Fruit fly (Drosophila melanogaster) whole organism, embryonic: ENCODE results near the gene CG46434.
A peak's percentile ranks its signal among the peaks of the same experiment; 100 is the strongest.

Experiments used
- BEAF-32 ChIP-seq: fragments of 200-800 bp; sonication (Bioruptor generic); optimal IDR thresholded peaks from 3 replicates; lab custom pipeline; 2017; ENCODE audit warnings: missing biosample characterization, missing genetic modification characterization, mild to moderate bottlenecking, moderate library complexity, missing genetic modification reagents
- Bgb ChIP-seq: fragments of 200-800 bp; sonication (Bioruptor generic); IDR thresholded peaks from 2 replicates; pipeline ENCODE4 v1.3.6; 2022; ENCODE audit warnings: missing biosample characterization, missing genetic modification characterization; ENCODE audit not compliant: partially characterized antibody
- CG10959 ChIP-seq: fragments of 200-800 bp; sonication (Bioruptor generic); IDR thresholded peaks from 2 replicates; pipeline ENCODE4 v1.3.6; 2022; ENCODE audit warnings: missing biosample characterization, missing genetic modification characterization
- CG11085 ChIP-seq: fragments of 200-800 bp; sonication (Bioruptor generic); IDR thresholded peaks from 2 replicates; pipeline ENCODE4 v1.3.6; 2022; ENCODE audit warnings: missing biosample characterization, missing genetic modification characterization
- CG11398 ChIP-seq: fragments of 200-800 bp; sonication (Bioruptor generic); optimal IDR thresholded peaks from 2 replicates; lab custom pipeline; 2016; ENCODE audit warnings: missing biosample characterization, missing genetic modification characterization
- CG11456 ChIP-seq: fragments of 200-800 bp; sonication (Bioruptor generic); IDR thresholded peaks from 3 replicates; pipeline ENCODE4 v1.3.6; 2022; ENCODE audit warnings: missing biosample characterization, missing genetic modification characterization
- CG12155 ChIP-seq: fragments of 200-800 bp; sonication (Bioruptor generic); optimal IDR thresholded peaks from 3 replicates; lab custom pipeline; 2016; ENCODE audit warnings: missing biosample characterization, missing genetic modification characterization
- CG13123 ChIP-seq: fragments of 200-800 bp; sonication (Bioruptor generic); optimal IDR thresholded peaks from 2 replicates; lab custom pipeline; 2016; ENCODE audit warnings: missing biosample characterization, missing genetic modification characterization
- CG13624 ChIP-seq: fragments of 200-800 bp; sonication (Bioruptor generic); optimal IDR thresholded peaks from 2 replicates; lab custom pipeline; 2016; ENCODE audit warnings: missing biosample characterization, missing genetic modification characterization
- CG1603 ChIP-seq: fragments of 200-800 bp; sonication (Bioruptor generic); optimal IDR thresholded peaks from 2 replicates; lab custom pipeline; 2019; ENCODE audit warnings: missing biosample characterization, mild to moderate bottlenecking, missing genetic modification characterization, moderate library complexity
- CG17186 ChIP-seq: fragments of 200-800 bp; sonication (Bioruptor generic); optimal IDR thresholded peaks from 3 replicates; lab custom pipeline; 2017; ENCODE audit warnings: missing biosample characterization, missing genetic modification reagents, missing genetic modification characterization
- CG32532 ChIP-seq: fragments of 200-800 bp; sonication (Bioruptor generic); IDR thresholded peaks from 2 replicates; pipeline ENCODE4 v1.3.6; 2022; ENCODE audit warnings: missing biosample characterization, missing genetic modification characterization
- CG33557 ChIP-seq: fragments of 200-800 bp; sonication (Bioruptor generic); optimal IDR thresholded peaks from 2 replicates; lab custom pipeline; 2019; ENCODE audit warnings: missing biosample characterization, mild to moderate bottlenecking, missing genetic modification characterization, moderate library complexity
- CG3407 ChIP-seq: fragments of 200-800 bp; sonication (Bioruptor generic); optimal IDR thresholded peaks from 2 replicates; lab custom pipeline; 2018; ENCODE audit warnings: missing biosample characterization, mild to moderate bottlenecking, missing genetic modification characterization
- CG3847 ChIP-seq: fragments of 200-800 bp; sonication (Bioruptor generic); IDR thresholded peaks from 2 replicates; pipeline ENCODE4 v1.3.6; 2022; ENCODE audit warnings: missing biosample characterization, missing genetic modification characterization
- CG42726 ChIP-seq: fragments of 200-800 bp; sonication (Bioruptor generic); IDR thresholded peaks from 2 replicates; pipeline ENCODE4 v1.3.6; 2022; ENCODE audit warnings: missing biosample characterization, missing genetic modification characterization; ENCODE audit not compliant: partially characterized antibody
- CG6765 ChIP-seq: fragments of 200-800 bp; sonication (Bioruptor generic); optimal IDR thresholded peaks from 3 replicates; lab custom pipeline; 2017; ENCODE audit warnings: missing biosample characterization, mild to moderate bottlenecking, missing genetic modification characterization
- CG6791 ChIP-seq: fragments of 200-800 bp; sonication (Bioruptor generic); IDR thresholded peaks from 3 replicates; pipeline ENCODE4 v1.3.6; 2022; ENCODE audit warnings: missing biosample characterization, missing genetic modification characterization; ENCODE audit not compliant: partially characterized antibody
- CG8281 ChIP-seq: fragments of 200-800 bp; sonication (Bioruptor generic); optimal IDR thresholded peaks from 2 replicates; lab custom pipeline; 2018; ENCODE audit warnings: missing biosample characterization, mild to moderate bottlenecking, missing genetic modification characterization, moderate library complexity
- CG8478 ChIP-seq: fragments of >200 bp; optimal IDR thresholded peaks from 2 replicates; lab custom pipeline; 2018
- CG8944 ChIP-seq: fragments of 200-800 bp; sonication (Bioruptor generic); optimal IDR thresholded peaks from 3 replicates; lab custom pipeline; 2016; ENCODE audit warnings: missing biosample characterization, missing genetic modification characterization
- CG9797 ChIP-seq: fragments of 200-800 bp; sonication (Bioruptor generic); optimal IDR thresholded peaks from 3 replicates; lab custom pipeline; 2018; ENCODE audit warnings: missing biosample characterization, mild to moderate bottlenecking, missing genetic modification characterization
- CHES-1-like ChIP-seq: fragments of 200-800 bp; sonication (Bioruptor generic); optimal IDR thresholded peaks from 2 replicates; lab custom pipeline; 2016; ENCODE audit warnings: missing biosample characterization, missing genetic modification characterization
- Camta ChIP-seq: fragments of 200-800 bp; sonication (Bioruptor generic); optimal IDR thresholded peaks from 2 replicates; lab custom pipeline; 2016; ENCODE audit warnings: missing biosample characterization, missing genetic modification characterization
- Ets65A ChIP-seq: fragments of 200-800 bp; sonication (Bioruptor generic); peaks from one replicate; lab custom pipeline; 2016; ENCODE audit warnings: missing biosample characterization, missing genetic modification characterization
- GATAe ChIP-seq: fragments of 200-800 bp; sonication (Bioruptor generic); conservative IDR thresholded peaks from 2 replicates; pipeline ENCODE4 v1.3.6; 2022; ENCODE audit warnings: missing biosample characterization, missing genetic modification characterization
- Gsc ChIP-seq: fragments of 200-800 bp; sonication (Bioruptor generic); IDR thresholded peaks from 2 replicates; pipeline ENCODE4 v1.3.6; 2022; ENCODE audit warnings: missing biosample characterization, missing genetic modification characterization
- Hmx ChIP-seq: fragments of 200-800 bp; sonication (Bioruptor generic); optimal IDR thresholded peaks from 2 replicates; lab custom pipeline; 2016; ENCODE audit warnings: missing biosample characterization, missing genetic modification characterization
- MESR4 ChIP-seq: fragments of 200-800 bp; sonication (Bioruptor generic); optimal IDR thresholded peaks from 2 replicates; lab custom pipeline; 2018; ENCODE audit warnings: missing biosample characterization, mild to moderate bottlenecking, missing genetic modification characterization, moderate library complexity
- Max ChIP-seq: fragments of 200-800 bp; sonication (Bioruptor generic); optimal IDR thresholded peaks from 2 replicates; lab custom pipeline; 2016; ENCODE audit warnings: missing biosample characterization, mild to moderate bottlenecking, missing genetic modification characterization
- Trl ChIP-seq, 3 experiments: fragments of >200 bp in 2 of 3; fragments of 200-800 bp in 1 of 3; sonication (Bioruptor generic) in 1 of 3; optimal IDR thresholded peaks; 2 replicates in 1 of 3; 3 replicates in 2 of 3; lab custom pipeline; 2016 to 2017; ENCODE audit warnings: missing biosample characterization in 1 of 3, missing genetic modification characterization in 1 of 3
- Xbp1 ChIP-seq: fragments of 200-800 bp; sonication (Bioruptor generic); optimal IDR thresholded peaks from 3 replicates; lab custom pipeline; 2016; ENCODE audit warnings: missing biosample characterization, mild to moderate bottlenecking, missing genetic modification characterization
- ab ChIP-seq: fragments of 200-800 bp; sonication (Bioruptor generic); optimal IDR thresholded peaks from 2 replicates; lab custom pipeline; 2016; ENCODE audit warnings: missing biosample characterization, missing genetic modification characterization
- al ChIP-seq: fragments of 200-800 bp; sonication (Bioruptor generic); IDR thresholded peaks from 2 replicates; pipeline ENCODE4 v1.3.6; 2022; ENCODE audit warnings: missing biosample characterization, missing genetic modification characterization
- amos ChIP-seq: fragments of 200-800 bp; sonication (Bioruptor generic); IDR thresholded peaks from 2 replicates; pipeline ENCODE4 v1.3.6; 2022; ENCODE audit warnings: missing biosample characterization, missing genetic modification characterization; ENCODE audit not compliant: partially characterized antibody
- ap ChIP-seq: fragments of 200-800 bp; sonication (Bioruptor generic); IDR thresholded peaks from 2 replicates; pipeline ENCODE4 v1.3.6; 2022; ENCODE audit warnings: missing biosample characterization, missing genetic modification characterization
- btn ChIP-seq: fragments of 200-800 bp; sonication (Bioruptor generic); optimal IDR thresholded peaks from 2 replicates; lab custom pipeline; 2016; ENCODE audit warnings: missing biosample characterization, missing genetic modification characterization
- cato ChIP-seq: fragments of 200-800 bp; sonication (Bioruptor generic); optimal IDR thresholded peaks from 2 replicates; lab custom pipeline; 2016; ENCODE audit warnings: missing biosample characterization, missing genetic modification characterization, borderline replicate concordance
- crc ChIP-seq: fragments of 200-800 bp; sonication (Bioruptor generic); optimal IDR thresholded peaks from 2 replicates; lab custom pipeline; 2016; ENCODE audit warnings: missing biosample characterization, missing genetic modification characterization
- crp ChIP-seq, 2 experiments: fragments of 200-800 bp; sonication (Bioruptor generic); optimal IDR thresholded peaks; 2 replicates in 1 of 2; 3 replicates in 1 of 2; lab custom pipeline; 2017; ENCODE audit warnings: missing biosample characterization in 2 of 2, missing genetic modification characterization in 2 of 2, mild to moderate bottlenecking in 1 of 2, moderate library complexity in 1 of 2
- eyg ChIP-seq: fragments of 200-800 bp; sonication (Bioruptor generic); optimal IDR thresholded peaks from 3 replicates; lab custom pipeline; 2016; ENCODE audit warnings: missing biosample characterization, missing genetic modification characterization
- ftz-f1 ChIP-seq: fragments of 200-800 bp; sonication (Bioruptor generic); optimal IDR thresholded peaks from 2 replicates; lab custom pipeline; 2016; ENCODE audit warnings: missing biosample characterization, missing genetic modification characterization
- gcm ChIP-seq: fragments of 200-800 bp; sonication (Bioruptor generic); optimal IDR thresholded peaks from 2 replicates; lab custom pipeline; 2019; ENCODE audit warnings: missing biosample characterization, mild to moderate bottlenecking, missing genetic modification characterization, moderate library complexity
- ham ChIP-seq: fragments of 200-800 bp; sonication (Bioruptor generic); IDR thresholded peaks from 2 replicates; pipeline ENCODE4 v1.3.6; 2022; ENCODE audit warnings: missing biosample characterization, missing genetic modification characterization
- hth ChIP-seq: fragments of >200 bp; optimal IDR thresholded peaks from 2 replicates; lab custom pipeline; 2017; ENCODE audit warnings: inconsistent platforms
- ken ChIP-seq: fragments of 200-800 bp; sonication (Bioruptor generic); IDR thresholded peaks from 3 replicates; pipeline ENCODE4 v1.3.6; 2022; ENCODE audit warnings: missing biosample characterization, missing genetic modification characterization
- peb ChIP-seq: fragments of 200-800 bp; sonication (Bioruptor generic); IDR thresholded peaks from 2 replicates; pipeline ENCODE4 v1.3.6; 2022; ENCODE audit warnings: missing biosample characterization, missing genetic modification characterization
- sens-2 ChIP-seq: fragments of 200-800 bp; sonication (Bioruptor generic); IDR thresholded peaks from 2 replicates; pipeline ENCODE4 v1.3.6; 2022; ENCODE audit warnings: missing biosample characterization, missing genetic modification characterization
- tx ChIP-seq: fragments of 200-800 bp; sonication (Bioruptor generic); optimal IDR thresholded peaks from 2 replicates; lab custom pipeline; 2016; ENCODE audit warnings: missing biosample characterization, missing genetic modification characterization
- zfh1 ChIP-seq: fragments of 200-800 bp; sonication (Bioruptor generic); IDR thresholded peaks from 3 replicates; pipeline ENCODE4 v1.3.6; 2022; ENCODE audit warnings: missing biosample characterization, missing genetic modification characterization

Gene CG46434

DNA sequence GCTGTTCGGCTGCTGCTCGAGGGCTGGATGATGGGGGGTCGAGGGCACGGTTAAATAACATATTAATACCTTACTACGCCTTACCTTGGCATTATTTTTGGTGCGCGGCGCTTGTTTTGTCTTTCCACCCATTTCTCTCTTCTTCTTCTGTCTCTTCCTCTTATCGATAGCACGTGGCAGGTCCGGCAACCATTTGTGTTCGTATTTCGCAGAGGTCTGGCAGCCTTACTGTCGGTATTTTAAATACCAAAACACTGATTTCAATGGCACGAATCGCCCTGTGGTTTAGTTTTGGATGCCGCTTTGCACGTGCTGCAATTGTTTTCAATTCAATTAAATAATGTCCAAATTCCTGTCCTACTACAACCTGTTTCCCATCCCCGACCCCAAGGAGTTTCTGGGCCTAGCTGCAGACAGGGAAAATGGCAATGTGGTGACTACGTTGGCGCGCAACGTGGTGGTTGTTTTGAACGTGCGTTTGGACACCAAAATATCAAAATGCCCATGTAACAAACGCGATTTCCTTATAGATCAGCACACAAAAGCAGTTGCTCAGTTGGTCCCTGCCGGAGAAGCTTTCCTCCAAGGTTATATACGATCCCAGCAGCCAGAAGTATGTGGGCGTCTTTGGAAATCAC, 8.2 kb upstream of the CG46434 start, which contains the start of the genes Ltn1 and CG9300 (continued):
- TF ChIP-seq ab (GFP tag; lab: Kevin White, UChicago) = no peak
- no peak for TF ChIP-seq GATAe (GFP tag; lab: Robert Waterston, UW)
- TF ChIP-seq Bgb (GFP tag; lab: Robert Waterston, UW) = peak; percentile 46; the same call in 1 of the 2 replicates
- no peak for TF ChIP-seq CG8478
- TF ChIP-seq peb (GFP tag; lab: Robert Waterston, UW) = no peak
- TF ChIP-seq CG1603 = no peak
- no peak for TF ChIP-seq CG13123 (GFP tag; lab: Kevin White, UChicago)
- no peak for TF ChIP-seq btn (GFP tag; lab: Kevin White, UChicago)
- peak; percentile 31 for TF ChIP-seq tx (GFP tag; lab: Kevin White, UChicago)
- peak; percentile 86 for TF ChIP-seq CG3847 (GFP tag; lab: Robert Waterston, UW)
- TF ChIP-seq ken = 0 out of 3 replicates have a peak, but pooled peaks have one; percentile 40
- peak; percentile 77 for TF ChIP-seq CG13624
- peak; percentile 59 for TF ChIP-seq CG9797
- TF ChIP-seq sens-2 (GFP tag; lab: Robert Waterston, UW) = peak; percentile 40; the same call in 1 of the 2 replicates
- peak; percentile 51; the same call in 1 of the 2 replicates for TF ChIP-seq CG42726 (GFP tag; lab: Robert Waterston, UW)
- TF ChIP-seq MESR4 = peak; percentile 91
- TF ChIP-seq CG8281 (tag; lab: Kevin White, UChicago) = no peak
- peak; percentile 90 for TF ChIP-seq Ets65A (GFP tag; lab: Kevin White, UChicago)
- no peak for TF ChIP-seq gcm (GFP tag; lab: Kevin White, UChicago)
- no peak for TF ChIP-seq zfh1 (GFP tag; lab: Robert Waterston, UW)
- no peak for TF ChIP-seq ap (GFP tag; lab: Robert Waterston, UW)
- no peak for TF ChIP-seq CG33557
- TF ChIP-seq ham (GFP tag; lab: Robert Waterston, UW) = no peak
- no peak for TF ChIP-seq cato (GFP tag; lab: Kevin White, UChicago)
- TF ChIP-seq CG32532 (GFP tag; lab: Robert Waterston, UW) = peak; percentile 63; the same call in 1 of the 2 replicates
- TF ChIP-seq CG8944 = no peak
- peak; percentile 64 for TF ChIP-seq CHES-1-like
- no peak for TF ChIP-seq eyg
- no peak for TF ChIP-seq Gsc (GFP tag; lab: Robert Waterston, UW)
- peak; percentile 29 for TF ChIP-seq CG11398
- TF ChIP-seq CG17186 (GFP tag; lab: Kevin White, UChicago) = peak; percentile 79
- no peak for TF ChIP-seq Camta (GFP tag; lab: Kevin White, UChicago)
- TF ChIP-seq ftz-f1 (GFP tag; lab: Kevin White, UChicago) = peak; percentile 73
- TF ChIP-seq CG12155 (GFP tag; lab: Kevin White, UChicago) = peak; percentile 6
- no peak for TF ChIP-seq CG10959 (GFP tag; lab: Robert Waterston, UW)
- TF ChIP-seq CG6765 (GFP tag; lab: Kevin White, UChicago) = no peak
- TF ChIP-seq hth (lab: Kevin White, UChicago) = no peak
- peak; percentile 93 for TF ChIP-seq Max
- TF ChIP-seq CG3407 (GFP tag; lab: Kevin White, UChicago) = no peak
- TF ChIP-seq crp (GFP tag; optimal IDR thresholded peaks at IDR 0.05; lab: Kevin White, UChicago) = peak in 1 of 2 experiments; percentile 17
- TF ChIP-seq CG11085 (GFP tag; lab: Robert Waterston, UW) = no peak
- peak; percentile 69 for TF ChIP-seq BEAF-32 (GFP tag; lab: Kevin White, UChicago)
- TF ChIP-seq CG11456 (GFP tag; lab: Robert Waterston, UW) = no peak
- no peak for TF ChIP-seq al (GFP tag; lab: Robert Waterston, UW)
- TF ChIP-seq amos (GFP tag; lab: Robert Waterston, UW) = peak; percentile 65
- TF ChIP-seq CG6791 (GFP tag; lab: Robert Waterston, UW) = 0 out of 3 replicates have a peak, but pooled peaks have one; percentile 20
- TF ChIP-seq Trl (optimal IDR thresholded peaks at IDR 0.05; lab: Kevin White, UChicago) = no peak
- TF ChIP-seq Trl (GFP tag; optimal IDR thresholded peaks at IDR 0.05; lab: Kevin White, UChicago) = peak; percentile 53
- peak; percentile 33 for TF ChIP-seq Xbp1 (GFP tag; lab: Kevin White, UChicago)
- TF ChIP-seq Hmx (GFP tag; lab: Kevin White, UChicago) = no peak
- peak; percentile 21 for TF ChIP-seq crc
